Worm (Caenorhabditis elegans) whole organism, mixed stage, embryonic: ENCODE results near the gene K06A4.10.

Experiments
- drap-1 ChIP-seq: fragments of 200-800 bp; sonication (Bioruptor generic); optimal IDR thresholded peaks from 3 replicates; lab custom pipeline; 2018; ENCODE audit warnings: mild to moderate bottlenecking, missing genetic modification characterization, missing compliant biosample characterization
- elt-1 ChIP-seq: sonication (generic microtip); optimal IDR thresholded peaks from 2 replicates; lab custom pipeline; 2017; ENCODE audit warnings: missing genetic modification characterization, mild to moderate bottlenecking, missing compliant biosample characterization, antibody characterized with exemption, moderate library complexity, borderline replicate concordance; ENCODE audit not compliant: insufficient read depth
- lin-13 ChIP-seq: fragments of 150-350 bp; optimal IDR thresholded peaks from 2 replicates; lab custom pipeline; 2014; ENCODE audit warnings: missing biosample characterization, missing genetic modification characterization
- lsy-2 ChIP-seq: fragments of 150-350 bp; optimal IDR thresholded peaks from 2 replicates; lab custom pipeline; 2014; ENCODE audit warnings: missing biosample characterization, missing genetic modification characterization
- nhr-12 ChIP-seq: fragments of 150-350 bp; optimal IDR thresholded peaks from 2 replicates; lab custom pipeline; 2014; ENCODE audit warnings: missing biosample characterization, missing genetic modification characterization
- nhr-28 ChIP-seq: fragments of 150-350 bp; optimal IDR thresholded peaks from 2 replicates; lab custom pipeline; 2014; ENCODE audit warnings: missing biosample characterization, missing genetic modification characterization
- nhr-76 ChIP-seq: sonication (generic microtip); optimal IDR thresholded peaks from 2 replicates; lab custom pipeline; 2017; ENCODE audit warnings: missing biosample characterization, missing genetic modification characterization
- snpc-4 ChIP-seq: fragments of 150-350 bp; optimal IDR thresholded peaks from 2 replicates; lab custom pipeline; 2014; ENCODE audit warnings: missing biosample characterization, missing genetic modification characterization
- tbx-8 ChIP-seq: fragments of 200-800 bp; sonication (Bioruptor generic); optimal IDR thresholded peaks from 2 replicates; lab custom pipeline; 2018; ENCODE audit warnings: mild to moderate bottlenecking, missing genetic modification characterization, moderate library complexity, missing compliant biosample characterization
- ztf-11 ChIP-seq: fragments of 150-350 bp; optimal IDR thresholded peaks from 2 replicates; lab custom pipeline; 2014; ENCODE audit warnings: missing biosample characterization, missing genetic modification characterization

DNA sequence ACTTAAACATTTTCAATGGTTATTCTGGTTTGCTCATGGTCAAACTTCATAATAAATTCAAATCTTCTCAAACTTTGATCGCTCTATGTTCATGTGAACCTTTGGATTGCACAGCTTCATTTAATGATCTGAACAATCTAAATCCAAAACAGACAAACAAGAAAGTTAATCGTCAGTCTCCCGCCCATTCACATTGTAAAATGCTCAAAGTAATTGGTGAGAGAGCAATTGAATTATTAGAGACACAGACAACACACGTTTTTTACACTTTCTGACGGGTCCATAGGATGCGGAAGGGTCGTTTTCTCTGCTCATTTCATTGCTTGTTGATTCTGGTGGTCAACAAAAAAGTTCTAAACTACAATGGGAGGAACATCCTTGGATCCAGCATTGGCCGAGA is 7.1 kb upstream of the K06A4.10 start, which contains the start of gene gsnl-1:
- no peak for TF ChIP-seq nhr-12 (tag; lab: Kevin White, UChicago)
- no peak for TF ChIP-seq ztf-11 (tag; lab: Kevin White, UChicago)
- no peak for TF ChIP-seq snpc-4 (tag; lab: Kevin White, UChicago)
- no peak for TF ChIP-seq nhr-28 (tag; lab: Kevin White, UChicago)
- TF ChIP-seq elt-1 (tag; lab: Kevin White, UChicago): no peak
- no peak for TF ChIP-seq lsy-2 (tag; lab: Kevin White, UChicago)
- no peak for TF ChIP-seq nhr-76 (tag; lab: Kevin White, UChicago)
- no peak for TF ChIP-seq tbx-8 (GFP tag; lab: Kevin White, UChicago)
- no peak for TF ChIP-seq drap-1
- no peak for TF ChIP-seq lin-13 (tag; lab: Kevin White, UChicago)
